Worm (Caenorhabditis elegans) whole organism, early embryonic: ENCODE results near the gene atg-13.

Experiments
- B0310.2 ChIP-seq: sonication (generic microtip); optimal IDR thresholded peaks from 2 replicates; lab custom pipeline; 2016; ENCODE audit warnings: mild to moderate bottlenecking, missing genetic modification characterization, missing compliant biosample characterization
- F13C5.2 ChIP-seq: sonication (generic microtip); optimal IDR thresholded peaks from 2 replicates; lab custom pipeline; 2017; ENCODE audit warnings: mild to moderate bottlenecking, missing genetic modification characterization, inconsistent platforms, missing compliant biosample characterization
- aly-1 ChIP-seq: sonication (generic microtip); optimal IDR thresholded peaks from 2 replicates; lab custom pipeline; 2016; ENCODE audit warnings: missing genetic modification characterization, missing compliant biosample characterization
- ama-1 ChIP-seq: fragments of 150-350 bp; optimal IDR thresholded peaks from 2 replicates; lab custom pipeline; 2014
- ceh-13 ChIP-seq: fragments of 200-800 bp; sonication (Bioruptor generic); optimal IDR thresholded peaks from 2 replicates; lab custom pipeline; 2018; ENCODE audit warnings: mild to moderate bottlenecking, missing genetic modification characterization, missing compliant biosample characterization
- ceh-36 ChIP-seq: sonication (generic microtip); optimal IDR thresholded peaks from 2 replicates; lab custom pipeline; 2016; ENCODE audit warnings: missing genetic modification characterization, inconsistent platforms, missing compliant biosample characterization
- ets-7 ChIP-seq: sonication (generic microtip); optimal IDR thresholded peaks from 2 replicates; lab custom pipeline; 2016; ENCODE audit warnings: missing genotype, missing genetic modification characterization, missing compliant biosample characterization
- flt-1 ChIP-seq: fragments of 200-800 bp; sonication (Bioruptor generic); IDR thresholded peaks from 2 replicates; pipeline ENCODE4 v1.3.6; 2022; ENCODE audit warnings: missing genetic modification characterization, missing compliant biosample characterization
- hmbx-1 ChIP-seq: sonication (generic microtip); optimal IDR thresholded peaks from 2 replicates; lab custom pipeline; 2016; ENCODE audit warnings: mild to moderate bottlenecking, missing genetic modification characterization, missing compliant biosample characterization
- hmg-4 ChIP-seq: fragments of 200-800 bp; sonication (Bioruptor generic); optimal IDR thresholded peaks from 2 replicates; lab custom pipeline; 2018; ENCODE audit warnings: mild to moderate bottlenecking, missing genetic modification characterization, missing compliant biosample characterization
- hnd-1 ChIP-seq: sonication (generic microtip); optimal IDR thresholded peaks from 2 replicates; lab custom pipeline; 2016; ENCODE audit warnings: missing genetic modification characterization, missing compliant biosample characterization
- pes-1 ChIP-seq: fragments of 200-800 bp; sonication (Bioruptor generic); IDR thresholded peaks from 2 replicates; pipeline ENCODE4 v1.3.6; 2022; ENCODE audit warnings: missing genetic modification reagents, missing genetic modification characterization, missing compliant biosample characterization
- scrt-1 ChIP-seq: fragments of 200-800 bp; sonication (Bioruptor generic); IDR thresholded peaks from 2 replicates; pipeline ENCODE4 v1.3.6; 2022; ENCODE audit warnings: missing genetic modification characterization, missing compliant biosample characterization
- sea-1 ChIP-seq: fragments of 200-800 bp; sonication (Bioruptor generic); conservative IDR thresholded peaks from 2 replicates; pipeline ENCODE4 v1.3.6; 2022; ENCODE audit warnings: missing genetic modification characterization, missing compliant biosample characterization
- tbx-11 ChIP-seq: fragments of 200-800 bp; sonication (Bioruptor generic); IDR thresholded peaks from 2 replicates; pipeline ENCODE4 v1.3.6; 2022; ENCODE audit warnings: missing genetic modification characterization, missing compliant biosample characterization
- tbx-37 ChIP-seq: fragments of 200-800 bp; sonication (Bioruptor generic); conservative IDR thresholded peaks from 2 replicates; pipeline ENCODE4 v1.3.6; 2022; ENCODE audit warnings: missing genetic modification reagents, missing genetic modification characterization, missing compliant biosample characterization
- tra-4 ChIP-seq: sonication (generic microtip); optimal IDR thresholded peaks from 2 replicates; lab custom pipeline; 2017; ENCODE audit warnings: missing genetic modification characterization, missing compliant biosample characterization

atg-13 gene

DNA sequence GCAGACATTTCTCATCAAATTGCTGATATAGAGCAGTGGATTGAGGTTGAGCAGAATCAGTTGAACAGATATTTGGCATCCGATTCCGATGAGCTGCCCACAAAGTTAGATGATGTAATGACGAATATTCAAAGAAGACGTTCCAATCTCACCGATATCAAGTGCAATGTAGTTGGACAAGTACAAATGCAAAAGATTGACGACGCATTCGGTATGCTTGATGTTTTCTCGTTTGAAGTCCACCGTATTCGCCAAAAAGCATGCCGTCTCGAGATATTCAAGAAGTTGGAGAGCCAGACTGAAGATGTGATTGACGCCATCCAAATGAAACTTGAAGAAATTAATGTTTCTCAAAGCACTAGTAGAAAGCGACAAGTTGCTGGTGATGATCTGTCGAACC is 27.1 kb upstream of the atg-13 start:
- no peak for TF ChIP-seq F13C5.2 (tag; lab: Kevin White, UChicago)
- no peak for TF ChIP-seq aly-1 (tag; lab: Kevin White, UChicago)
- TF ChIP-seq ceh-36, result no peak
- TF ChIP-seq hmbx-1 (tag; lab: Kevin White, UChicago), result no peak
- no peak for TF ChIP-seq hmg-4
- TF ChIP-seq sea-1 (GFP tag; lab: Robert Waterston, UW), result no peak
- no peak for TF ChIP-seq B0310.2 (tag; lab: Kevin White, UChicago)
- TF ChIP-seq flt-1, result no peak
- TF ChIP-seq ama-1 (lab: Kevin White, UChicago), result no peak
- no peak for TF ChIP-seq tbx-11 (GFP tag; lab: Robert Waterston, UW)
- TF ChIP-seq ets-7 (tag; lab: Kevin White, UChicago), result no peak

- no peak for TF ChIP-seq tbx-11 (GFP tag; lab: Robert Waterston, UW)
- no peak for TF ChIP-seq pes-1
- TF ChIP-seq F13C5.2 (tag; lab: Kevin White, UChicago), result no peak
- TF ChIP-seq ets-7 (tag; lab: Kevin White, UChicago), result no peak
- TF ChIP-seq hnd-1, result no peak
- TF ChIP-seq aly-1 (tag; lab: Kevin White, UChicago), result no peak
- TF ChIP-seq B0310.2 (tag; lab: Kevin White, UChicago), result no peak
- no peak for TF ChIP-seq scrt-1
- no peak for TF ChIP-seq flt-1
- no peak for TF ChIP-seq sea-1 (GFP tag; lab: Robert Waterston, UW)
- no peak for TF ChIP-seq hmbx-1 (tag; lab: Kevin White, UChicago)
- no peak for TF ChIP-seq ceh-13 (GFP tag; lab: Kevin White, UChicago)
- no peak for TF ChIP-seq ama-1 (lab: Kevin White, UChicago)
- no peak for TF ChIP-seq tra-4 (tag; lab: Kevin White, UChicago)
- TF ChIP-seq ceh-36, result no peak
- no peak for TF ChIP-seq hmg-4
- TF ChIP-seq tbx-37, result no peak
Observed at ce11 chrIII:8182573-8182972, 24.6 kb upstream of the atg-13 start.

DNA sequence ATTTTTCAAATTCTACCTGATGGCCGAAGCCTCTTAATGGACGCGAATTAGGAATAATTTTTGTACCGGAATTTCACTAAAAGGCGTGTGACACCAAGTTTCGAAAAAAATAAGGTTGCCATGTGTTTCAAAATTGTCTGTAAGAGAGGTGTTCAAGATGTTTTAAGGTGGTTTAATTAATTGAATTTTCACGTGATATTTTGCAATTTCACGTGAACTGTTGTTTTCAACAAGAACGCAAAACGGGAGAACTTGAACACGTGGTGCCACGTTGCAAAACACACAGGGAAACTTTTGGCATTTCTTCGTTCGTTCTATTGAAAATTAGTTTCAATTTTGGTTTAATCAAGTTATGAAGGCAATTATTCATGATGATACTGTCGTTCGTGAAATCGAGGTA is 23.6 kb upstream of the atg-13 start, which contains the start of gene spc-2:
spc-2 (plus strand) TSS at position 301 of the 400 bp plus-strand sequence.
- TF ChIP-seq ceh-36, result no peak
- TF ChIP-seq ets-7 (tag; lab: Kevin White, UChicago), result no peak
- no peak for TF ChIP-seq hmg-4
- TF ChIP-seq flt-1, result no peak
- no peak for TF ChIP-seq B0310.2 (tag; lab: Kevin White, UChicago)
- TF ChIP-seq ceh-13 (GFP tag; lab: Kevin White, UChicago), result no peak
- no peak for TF ChIP-seq tbx-11 (GFP tag; lab: Robert Waterston, UW)
- no peak for TF ChIP-seq tbx-37
- no peak for TF ChIP-seq F13C5.2 (tag; lab: Kevin White, UChicago)
- TF ChIP-seq hmbx-1 (tag; lab: Kevin White, UChicago), result no peak
- no peak for TF ChIP-seq scrt-1
- TF ChIP-seq aly-1 (tag; lab: Kevin White, UChicago), result no peak
- TF ChIP-seq ama-1 (lab: Kevin White, UChicago), result no peak
- no peak for TF ChIP-seq pes-1

ce11 chrIII:8178924-8179323 is 20.9 kb upstream of the atg-13 start, which contains the start of gene C50C3.5:
Gene C50C3.5 (plus strand): TSS chrIII:8179224.
- TF ChIP-seq hnd-1 (no peak), sea-1 (GFP tag; lab: Robert Waterston, UW) (no peak), pes-1 (no peak), scrt-1 (no peak), ceh-13 (GFP tag; lab: Kevin White, UChicago) (no peak), aly-1 (tag; lab: Kevin White, UChicago) (no peak), tbx-11 (GFP tag; lab: Robert Waterston, UW) (no peak), F13C5.2 (tag; lab: Kevin White, UChicago) (no peak), tbx-37 (no peak), flt-1 (no peak), hmbx-1 (tag; lab: Kevin White, UChicago) (no peak), ets-7 (tag; lab: Kevin White, UChicago) (no peak), B0310.2 (tag; lab: Kevin White, UChicago) (no peak)

ce11 chrIII:8176265-8176664 is 18.3 kb upstream of the atg-13 start, which contains the start of gene C50C3.12:
Gene C50C3.12 (plus strand): TSS chrIII:8176565.
- TF ChIP-seq hmbx-1 (tag; lab: Kevin White, UChicago), result no peak
- no peak for TF ChIP-seq F13C5.2 (tag; lab: Kevin White, UChicago)
- TF ChIP-seq tra-4 (tag; lab: Kevin White, UChicago), result no peak
- no peak for TF ChIP-seq flt-1
- no peak for TF ChIP-seq sea-1 (GFP tag; lab: Robert Waterston, UW)
- TF ChIP-seq hnd-1, result no peak
- no peak for TF ChIP-seq B0310.2 (tag; lab: Kevin White, UChicago)
- TF ChIP-seq tbx-37, result no peak
- TF ChIP-seq ama-1 (lab: Kevin White, UChicago), result no peak
- no peak for TF ChIP-seq tbx-11 (GFP tag; lab: Robert Waterston, UW)

- TF ChIP-seq pes-1 (no peak), tbx-37 (no peak), tra-4 (tag; lab: Kevin White, UChicago) (no peak), ama-1 (lab: Kevin White, UChicago) (no peak), sea-1 (GFP tag; lab: Robert Waterston, UW) (no peak), ceh-36 (no peak), hmbx-1 (tag; lab: Kevin White, UChicago) (no peak)
Observed at ce11 chrIII:8175263-8175662, 17.3 kb upstream of the atg-13 start.

DNA sequence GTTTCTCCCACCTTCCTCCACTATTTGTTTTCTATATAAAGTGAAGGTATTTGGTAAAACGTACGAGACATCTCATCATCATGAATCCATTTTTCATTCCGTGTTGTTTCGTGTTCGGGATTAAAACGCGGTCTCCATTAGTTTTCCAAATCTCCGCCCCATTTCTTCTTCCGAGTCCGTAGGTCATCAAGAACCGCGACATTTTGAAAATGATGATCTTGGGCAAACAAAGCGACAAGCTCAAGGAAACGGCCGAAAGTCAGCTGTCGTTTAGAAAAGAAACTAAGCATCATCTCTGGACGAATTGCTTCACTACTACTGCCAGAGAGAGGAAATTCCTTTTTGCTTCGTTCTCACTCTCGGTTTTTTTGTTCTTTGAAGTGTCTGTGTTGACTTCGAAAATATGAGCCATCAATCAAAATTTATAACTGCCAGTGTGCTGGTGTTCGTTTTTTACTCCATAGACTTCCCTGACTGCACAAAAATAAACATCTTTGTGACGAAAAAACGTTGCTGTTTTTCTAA is 14.7 kb upstream of the atg-13 start:
- TF ChIP-seq ets-7 (tag; lab: Kevin White, UChicago) (no peak), tbx-11 (GFP tag; lab: Robert Waterston, UW) (no peak), tra-4 (tag; lab: Kevin White, UChicago) (no peak), flt-1 (no peak), tbx-37 (no peak), F13C5.2 (tag; lab: Kevin White, UChicago) (no peak), pes-1 (no peak), B0310.2 (tag; lab: Kevin White, UChicago) (no peak), hmg-4 (no peak), ceh-13 (GFP tag; lab: Kevin White, UChicago) (no peak), hnd-1 (no peak), ama-1 (lab: Kevin White, UChicago) (no peak)
